Fruit fly (Drosophila melanogaster): ENCODE data around the gene skd.

The skd gene

DNA sequence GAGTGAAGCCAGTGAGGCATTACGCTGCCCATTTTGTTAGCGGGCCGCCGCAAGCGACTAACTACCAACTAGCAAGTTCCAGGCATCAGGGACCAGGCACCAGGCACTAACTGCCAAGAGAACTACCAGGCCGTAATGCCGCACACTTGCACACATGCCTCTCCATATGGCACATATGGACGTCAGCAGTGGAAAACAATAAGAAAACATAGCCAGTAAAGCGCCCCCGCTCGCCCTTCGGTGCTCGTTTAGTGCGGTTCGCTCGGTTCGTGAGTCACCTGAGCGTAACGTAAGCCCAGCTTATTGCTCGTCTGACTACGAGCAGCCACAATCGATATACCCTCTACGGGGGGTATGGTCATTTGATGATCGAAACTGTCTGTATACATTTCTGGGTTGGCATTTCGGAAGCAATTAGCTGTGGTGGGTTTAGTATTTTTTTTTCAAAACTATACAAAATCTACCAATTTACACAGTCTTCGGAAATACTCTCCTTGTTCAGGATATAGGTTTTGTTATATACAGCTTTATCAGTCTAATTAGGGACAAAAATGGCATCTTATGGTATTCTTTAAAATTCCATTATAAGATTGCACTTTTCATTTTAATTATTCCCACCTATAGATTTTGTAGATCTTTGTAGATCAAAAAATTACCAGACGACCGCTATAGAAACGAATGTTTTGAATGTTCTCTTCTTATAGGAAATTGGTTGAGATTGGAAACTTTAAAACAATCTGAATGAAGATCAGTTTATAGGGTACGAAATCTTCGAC lies 29.7 kb upstream of the skd start (continued):
- TF ChIP-seq CG8281 (tag; optimal IDR thresholded peaks at IDR 0.05) = no peak
- TF ChIP-seq insv (GFP tag; optimal IDR thresholded peaks at IDR 0.05) = no peak
- peak; percentile 60; the same call in 2 of the 3 replicates for TF ChIP-seq row (GFP tag; IDR thresholded peaks at IDR 0.05)
- peak; percentile 29; the same call in 1 of the 2 replicates for TF ChIP-seq Adf1 (GFP tag; IDR thresholded peaks at IDR 0.05)
- TF ChIP-seq Side (GFP tag; optimal IDR thresholded peaks at IDR 0.05) = no peak
- TF ChIP-seq BtbVII (GFP tag; optimal IDR thresholded peaks at IDR 0.05) = no peak
- peak; percentile 16; the same call in 1 of the 2 replicates for TF ChIP-seq CG32532 (GFP tag; IDR thresholded peaks at IDR 0.05)
- TF ChIP-seq corto (GFP tag; optimal IDR thresholded peaks at IDR 0.05) = no peak
- no peak for TF ChIP-seq CG16813 (GFP tag; IDR thresholded peaks at IDR 0.05; ENCODE audit: partially characterized antibody)
- no peak for TF ChIP-seq Lhr (GFP tag; optimal IDR thresholded peaks at IDR 0.05)
- peak; percentile 40 for TF ChIP-seq CG7786 (GFP tag; optimal IDR thresholded peaks at IDR 0.05)
- TF ChIP-seq CG7745 (tag; optimal IDR thresholded peaks at IDR 0.05) = no peak
- peak; percentile 8 for TF ChIP-seq Sry-δ (GFP tag; optimal IDR thresholded peaks at IDR 0.05)
- no peak for TF ChIP-seq CG15514 (GFP tag; optimal IDR thresholded peaks at IDR 0.05)
- no peak for TF ChIP-seq MESR4 (GFP tag; optimal IDR thresholded peaks at IDR 0.05)
- TF ChIP-seq B-H2 (GFP tag; optimal IDR thresholded peaks at IDR 0.05) = peak; percentile 26
- TF ChIP-seq H15 (GFP tag; IDR thresholded peaks at IDR 0.05) = no peak
- TF ChIP-seq CG12942 (GFP tag; optimal IDR thresholded peaks at IDR 0.05) = no peak
- TF ChIP-seq aop (GFP tag; IDR thresholded peaks at IDR 0.05) = no peak
- TF ChIP-seq yki (optimal IDR thresholded peaks at IDR 0.05) = no peak
- TF ChIP-seq Nf-YB (GFP tag; optimal IDR thresholded peaks at IDR 0.05) = no peak
- TF ChIP-seq pnt (GFP tag; optimal IDR thresholded peaks at IDR 0.05) = no peak
- no peak for TF ChIP-seq HLH54F (GFP tag; optimal IDR thresholded peaks at IDR 0.05)
- TF ChIP-seq zfh1 (GFP tag; IDR thresholded peaks at IDR 0.05) = no peak
- TF ChIP-seq CG7987 (GFP tag; optimal IDR thresholded peaks at IDR 0.05) = no peak
- TF ChIP-seq lilli (GFP tag; optimal IDR thresholded peaks at IDR 0.05) = peak; percentile 28
- no peak for TF ChIP-seq CTCF (GFP tag; optimal IDR thresholded peaks at IDR 0.05)
- TF ChIP-seq CG4424 (GFP tag; optimal IDR thresholded peaks at IDR 0.05) = peak; percentile 55
- TF ChIP-seq CG34376 (GFP tag; optimal IDR thresholded peaks at IDR 0.05) = no peak
- TF ChIP-seq sqz (GFP tag; optimal IDR thresholded peaks at IDR 0.05) = no peak
- TF ChIP-seq ewg (GFP tag; optimal IDR thresholded peaks at IDR 0.05) = no peak
- no peak for TF ChIP-seq Dek (tag; optimal IDR thresholded peaks at IDR 0.05)
- peak in 1 of 2 experiments; percentile 7 for TF ChIP-seq Pdp1 (GFP tag; optimal IDR thresholded peaks at IDR 0.05)
- no peak for TF ChIP-seq Bteb2 (GFP tag; optimal IDR thresholded peaks at IDR 0.05)
- TF ChIP-seq grn (GFP tag; optimal IDR thresholded peaks at IDR 0.05) = no peak
- TF ChIP-seq Rx (GFP tag; IDR thresholded peaks at IDR 0.05) = 0 out of 2 replicates have a peak, but pooled peaks have one; percentile 2
- TF ChIP-seq fd96Cb (tag; optimal IDR thresholded peaks at IDR 0.05) = no peak
- peak; percentile 34 for TF ChIP-seq abd-A (tag; optimal IDR thresholded peaks at IDR 0.05)
- TF ChIP-seq prd (optimal IDR thresholded peaks at IDR 0.05) = no peak
- TF ChIP-seq prd (GFP tag; IDR thresholded peaks at IDR 0.05) = peak; percentile 27; the same call in 1 of the 3 replicates
- TF ChIP-seq CG13287 (GFP tag; IDR thresholded peaks at IDR 0.05; ENCODE audit: partially characterized antibody) = peak; percentile 17; the same call in 1 of the 2 replicates
- no peak for TF ChIP-seq gsb-n (tag; optimal IDR thresholded peaks at IDR 0.05)
- TF ChIP-seq gcm2 (GFP tag; optimal IDR thresholded peaks at IDR 0.05) = no peak
- no peak for TF ChIP-seq CG13123 (GFP tag; optimal IDR thresholded peaks at IDR 0.05)
- no peak for TF ChIP-seq CG2202 (tag; optimal IDR thresholded peaks at IDR 0.05)
- TF ChIP-seq D (optimal IDR thresholded peaks at IDR 0.05) = no peak
- TF ChIP-seq D (GFP tag; optimal IDR thresholded peaks at IDR 0.05) = no peak
- no peak for TF ChIP-seq hbn (GFP tag; IDR thresholded peaks at IDR 0.05; ENCODE audit: partially characterized antibody)
- no peak for TF ChIP-seq trh (GFP tag; optimal IDR thresholded peaks at IDR 0.05)
- TF ChIP-seq CG1233 (GFP tag; optimal IDR thresholded peaks at IDR 0.05) = peak; percentile 5
